Fruit fly (Drosophila melanogaster): ENCODE results near the gene Grx1.

Grx1 gene

DNA sequence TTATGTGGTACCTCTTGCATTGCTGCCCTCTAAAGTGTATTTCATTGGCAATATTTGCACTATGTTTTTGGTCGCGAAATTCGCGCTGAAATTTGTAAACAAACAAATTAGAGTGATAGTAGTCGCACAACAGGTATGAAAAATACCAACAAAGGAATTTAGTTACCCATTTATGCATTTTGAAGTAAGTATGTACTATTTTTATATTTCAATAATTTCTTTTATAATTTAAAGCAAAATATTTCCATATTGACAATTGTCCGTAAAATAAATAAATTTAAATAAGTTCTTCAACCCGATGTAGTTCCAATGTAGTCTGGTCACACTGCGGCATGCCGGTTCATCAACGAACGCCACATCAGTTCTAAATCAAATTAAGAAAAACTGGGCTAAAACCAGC lies 3.4 kb downstream of the Grx1 start, which contains the start of the genes Rad9 and Uggt (continued):
- TF ChIP-seq Oaz (GFP tag; IDR thresholded peaks at IDR 0.05) = no peak
- no peak for TF ChIP-seq repo (GFP tag; optimal IDR thresholded peaks at IDR 0.05)
- TF ChIP-seq Hr3 (GFP tag; optimal IDR thresholded peaks at IDR 0.05) = peak; percentile 7
- no peak for TF ChIP-seq mam (GFP tag; optimal IDR thresholded peaks at IDR 0.05)
- peak; percentile 6 for TF ChIP-seq CG17359 (tag; optimal IDR thresholded peaks at IDR 0.05)
- TF ChIP-seq trem (tag; optimal IDR thresholded peaks at IDR 0.05) = peak; percentile 69
- no peak for TF ChIP-seq CG14667 (GFP tag; IDR thresholded peaks at IDR 0.05)
- peak; percentile 78 for TF ChIP-seq CG13287 (GFP tag; IDR thresholded peaks at IDR 0.05; ENCODE audit: partially characterized antibody)
- TF ChIP-seq Jarid2 (GFP tag; optimal IDR thresholded peaks at IDR 0.05) = no peak
- no peak for TF ChIP-seq sr (GFP tag; IDR thresholded peaks at IDR 0.05)
- TF ChIP-seq tna (GFP tag; IDR thresholded peaks at IDR 0.05; ENCODE audit: partially characterized antibody) = no peak
- TF ChIP-seq ci (GFP tag; IDR thresholded peaks at IDR 0.05) = no peak
- TF ChIP-seq CG8388 (GFP tag; optimal IDR thresholded peaks at IDR 0.05) = no peak
- TF ChIP-seq CG1602 (GFP tag; optimal IDR thresholded peaks at IDR 0.05) = no peak
- TF ChIP-seq chm (GFP tag; IDR thresholded peaks at IDR 0.05) = no peak
- no peak for TF ChIP-seq Atf3 (GFP tag; optimal IDR thresholded peaks at IDR 0.05)
- no peak for TF ChIP-seq CG17186 (GFP tag; optimal IDR thresholded peaks at IDR 0.05)
- peak; percentile 39 for TF ChIP-seq CG15696 (tag; optimal IDR thresholded peaks at IDR 0.05)
- TF ChIP-seq pita (GFP tag; optimal IDR thresholded peaks at IDR 0.05) = no peak
- no peak for TF ChIP-seq CG42726 (GFP tag; IDR thresholded peaks at IDR 0.05; ENCODE audit: partially characterized antibody)
- TF ChIP-seq CG17385 (GFP tag; optimal IDR thresholded peaks at IDR 0.05) = no peak
- TF ChIP-seq Xbp1 (GFP tag; optimal IDR thresholded peaks at IDR 0.05) = peak; percentile 58
- TF ChIP-seq trh (GFP tag; optimal IDR thresholded peaks at IDR 0.05) = no peak
- TF ChIP-seq tll (GFP tag; optimal IDR thresholded peaks at IDR 0.05) = no peak
- TF ChIP-seq CG18011 (GFP tag; optimal IDR thresholded peaks at IDR 0.05) = no peak
- TF ChIP-seq CG10431 (GFP tag; optimal IDR thresholded peaks at IDR 0.05) = no peak
- no peak for TF ChIP-seq CG13296 (GFP tag; optimal IDR thresholded peaks at IDR 0.05)
- no peak for TF ChIP-seq Dad (GFP tag; optimal IDR thresholded peaks at IDR 0.05)
- peak; percentile 20 for TF ChIP-seq az2 (GFP tag; optimal IDR thresholded peaks at IDR 0.05)
- peak; percentile 35 for TF ChIP-seq CG30403 (GFP tag; optimal IDR thresholded peaks at IDR 0.05)
- TF ChIP-seq Deaf1 (tag; optimal IDR thresholded peaks at IDR 0.05) = no peak
- TF ChIP-seq YL-1 (GFP tag; optimal IDR thresholded peaks at IDR 0.05) = peak; percentile 22
- no peak for TF ChIP-seq corto (GFP tag; optimal IDR thresholded peaks at IDR 0.05)
- no peak for TF ChIP-seq Bgb (GFP tag; IDR thresholded peaks at IDR 0.05; ENCODE audit: partially characterized antibody)
- no peak for TF ChIP-seq esg (GFP tag; conservative IDR thresholded peaks at IDR 0.05)
- no peak for TF ChIP-seq Lpt (GFP tag; optimal IDR thresholded peaks at IDR 0.05)
- TF ChIP-seq amos (GFP tag; IDR thresholded peaks at IDR 0.05; ENCODE audit: partially characterized antibody) = no peak
- TF ChIP-seq h (optimal IDR thresholded peaks at IDR 0.05) = no peak
- TF ChIP-seq Dll (GFP tag; IDR thresholded peaks at IDR 0.05; ENCODE audit: partially characterized antibody) = peak; percentile 59; the same call in 3 of the 4 replicates
- TF ChIP-seq CG17802 (tag; optimal IDR thresholded peaks at IDR 0.05) = no peak
- TF ChIP-seq CG31365 (tag; optimal IDR thresholded peaks at IDR 0.05) = no peak
- TF ChIP-seq Ssrp (tag; optimal IDR thresholded peaks at IDR 0.05) = no peak
- TF ChIP-seq Nf-YC (tag; optimal IDR thresholded peaks at IDR 0.05) = no peak
- TF ChIP-seq dmrt11E (tag; optimal IDR thresholded peaks at IDR 0.05) = peak; percentile 18
- TF ChIP-seq Fer3 (tag; optimal IDR thresholded peaks at IDR 0.05) = no peak
- TF ChIP-seq Dfd (GFP tag; optimal IDR thresholded peaks at IDR 0.05) = no peak
- TF ChIP-seq CG12236 (GFP tag; optimal IDR thresholded peaks at IDR 0.05) = no peak
- no peak for TF ChIP-seq CG7271 (tag; optimal IDR thresholded peaks at IDR 0.05)
- no peak for TF ChIP-seq vvl (GFP tag; IDR thresholded peaks at IDR 0.05)
- TF ChIP-seq Max (GFP tag; optimal IDR thresholded peaks at IDR 0.05) = peak; percentile 53
- no peak for TF ChIP-seq pb (GFP tag; optimal IDR thresholded peaks at IDR 0.05)
